Fruit fly (Drosophila melanogaster) whole organism, embryonic: ENCODE data around the gene CG3862.

ENCODE experiments used
- CG10565 ChIP-seq: fragments of 200-800 bp; sonication (Bioruptor generic); optimal IDR thresholded peaks from 3 replicates; lab custom pipeline; 2016; ENCODE audit warnings: missing biosample characterization, mild to moderate bottlenecking, missing genetic modification characterization
- CG11093 ChIP-seq: fragments of 200-800 bp; sonication (Bioruptor generic); IDR thresholded peaks from 3 replicates; pipeline ENCODE4 v1.3.6; 2022; ENCODE audit warnings: missing biosample characterization, missing genetic modification characterization
- CG11456 ChIP-seq: fragments of 200-800 bp; sonication (Bioruptor generic); IDR thresholded peaks from 3 replicates; pipeline ENCODE4 v1.3.6; 2022; ENCODE audit warnings: missing biosample characterization, missing genetic modification characterization
- CG11723 ChIP-seq: fragments of 200-800 bp; sonication (Bioruptor generic); optimal IDR thresholded peaks from 2 replicates; lab custom pipeline; 2017; ENCODE audit warnings: missing biosample characterization, mild to moderate bottlenecking, missing genetic modification characterization
- CG12155 ChIP-seq: fragments of 200-800 bp; sonication (Bioruptor generic); optimal IDR thresholded peaks from 3 replicates; lab custom pipeline; 2016; ENCODE audit warnings: missing biosample characterization, missing genetic modification characterization
- CG1233 ChIP-seq: fragments of 200-800 bp; sonication (Bioruptor generic); optimal IDR thresholded peaks from 4 replicates; lab custom pipeline; 2018; ENCODE audit warnings: missing biosample characterization, mild to moderate bottlenecking, missing genetic modification characterization
- CG14441 ChIP-seq: fragments of 200-800 bp; sonication (Bioruptor generic); IDR thresholded peaks from 2 replicates; pipeline ENCODE4 v1.3.6; 2022; ENCODE audit warnings: missing biosample characterization, missing genetic modification characterization
- CG14860 ChIP-seq: fragments of 200-800 bp; sonication (Bioruptor generic); IDR thresholded peaks from 3 replicates; pipeline ENCODE4 v1.3.6; 2022; ENCODE audit warnings: missing biosample characterization, missing genetic modification characterization; ENCODE audit not compliant: partially characterized antibody
- CG15514 ChIP-seq: fragments of 200-800 bp; sonication (Bioruptor generic); optimal IDR thresholded peaks from 3 replicates; lab custom pipeline; 2017; ENCODE audit warnings: missing biosample characterization, missing genetic modification characterization, mild to moderate bottlenecking, moderate library complexity, missing genetic modification reagents
- CG17328 ChIP-seq: fragments of 200-800 bp; sonication (Bioruptor generic); IDR thresholded peaks from 2 replicates; pipeline ENCODE4 v1.3.6; 2022; ENCODE audit warnings: missing biosample characterization, missing genetic modification characterization
- CG17385 ChIP-seq: fragments of 200-800 bp; sonication (Bioruptor generic); optimal IDR thresholded peaks from 3 replicates; lab custom pipeline; 2018; ENCODE audit warnings: missing biosample characterization, mild to moderate bottlenecking, missing genetic modification characterization
- CG17568 ChIP-seq: fragments of 200-800 bp; sonication (Bioruptor generic); optimal IDR thresholded peaks from 2 replicates; lab custom pipeline; 2018; ENCODE audit warnings: missing biosample characterization, mild to moderate bottlenecking, missing genetic modification characterization, moderate library complexity
- CG18476 ChIP-seq: fragments of 200-800 bp; sonication (Bioruptor generic); optimal IDR thresholded peaks from 2 replicates; lab custom pipeline; 2016; ENCODE audit warnings: missing biosample characterization, mild to moderate bottlenecking, missing genetic modification characterization
- CG2678 ChIP-seq: fragments of 200-800 bp; sonication (Bioruptor generic); optimal IDR thresholded peaks from 3 replicates; lab custom pipeline; 2019; ENCODE audit warnings: missing biosample characterization, mild to moderate bottlenecking, missing genetic modification characterization, moderate library complexity
- CG31224 ChIP-seq: fragments of 200-800 bp; sonication (Bioruptor generic); IDR thresholded peaks from 2 replicates; pipeline ENCODE4 v1.3.6; 2022; ENCODE audit warnings: missing biosample characterization, missing genetic modification characterization
- CG32767 ChIP-seq: fragments of 200-800 bp; sonication (Bioruptor generic); IDR thresholded peaks from 2 replicates; pipeline ENCODE4 v1.3.6; 2022; ENCODE audit warnings: missing biosample characterization, missing genetic modification characterization
- CG33557 ChIP-seq: fragments of 200-800 bp; sonication (Bioruptor generic); optimal IDR thresholded peaks from 2 replicates; lab custom pipeline; 2019; ENCODE audit warnings: missing biosample characterization, mild to moderate bottlenecking, missing genetic modification characterization, moderate library complexity
- CG4282 ChIP-seq: fragments of 200-800 bp; sonication (Bioruptor generic); optimal IDR thresholded peaks from 2 replicates; lab custom pipeline; 2016; ENCODE audit warnings: missing biosample characterization, missing genetic modification characterization
- CG4854 ChIP-seq: fragments of 200-800 bp; sonication (Bioruptor generic); optimal IDR thresholded peaks from 2 replicates; lab custom pipeline; 2016; ENCODE audit warnings: missing biosample characterization, missing genetic modification characterization, inconsistent platforms
- CG6254 ChIP-seq: fragments of 200-800 bp; sonication (Bioruptor generic); optimal IDR thresholded peaks from 3 replicates; lab custom pipeline; 2017; ENCODE audit warnings: mild to moderate bottlenecking, missing biosample characterization, missing genetic modification reagents, missing genetic modification characterization
- CG6683 ChIP-seq: fragments of 200-800 bp; sonication (Bioruptor generic); optimal IDR thresholded peaks from 2 replicates; lab custom pipeline; 2017; ENCODE audit warnings: missing biosample characterization, mild to moderate bottlenecking, missing genetic modification characterization, missing genetic modification reagents
- CG8765 ChIP-seq: fragments of 200-800 bp; sonication (Bioruptor generic); IDR thresholded peaks from 2 replicates; pipeline ENCODE4 v1.3.6; 2022; ENCODE audit warnings: missing biosample characterization, missing genetic modification characterization
- Eip74EF ChIP-seq, 2 experiments: fragments of 200-800 bp in 1 of 2; fragments of >200 bp in 1 of 2; sonication (Bioruptor generic) in 1 of 2; optimal IDR thresholded peaks; 2 replicates each; lab custom pipeline; 2017 to 2019; ENCODE audit warnings: missing biosample characterization in 2 of 2, missing genetic modification characterization in 2 of 2, mild to moderate bottlenecking in 1 of 2, moderate library complexity in 1 of 2
- Elba2 ChIP-seq: fragments of 200-800 bp; sonication (Bioruptor generic); optimal IDR thresholded peaks from 3 replicates; lab custom pipeline; 2016; ENCODE audit warnings: missing biosample characterization, missing genetic modification characterization
- Fer1 ChIP-seq: fragments of 200-800 bp; sonication (Bioruptor generic); optimal IDR thresholded peaks from 2 replicates; lab custom pipeline; 2017; ENCODE audit warnings: missing biosample characterization, mild to moderate bottlenecking, missing genetic modification characterization
- Hsf ChIP-seq: fragments of 200-800 bp; sonication (Bioruptor generic); optimal IDR thresholded peaks from 3 replicates; lab custom pipeline; 2016; ENCODE audit warnings: missing biosample characterization, missing genetic modification characterization
- Med ChIP-seq: fragments of 200-800 bp; sonication (Bioruptor generic); peaks from one replicate; lab custom pipeline; 2016; ENCODE audit warnings: missing biosample characterization, missing genetic modification characterization, mild to moderate bottlenecking, inconsistent platforms, moderate library complexity
- Nf-YA ChIP-seq: fragments of 200-800 bp; sonication (Bioruptor generic); IDR thresholded peaks from 2 replicates; pipeline ENCODE4 v1.3.6; 2022; ENCODE audit warnings: missing biosample characterization, missing genetic modification characterization
- Nf-YC ChIP-seq: fragments of 200-800 bp; optimal IDR thresholded peaks from 3 replicates; lab custom pipeline; 2019; ENCODE audit warnings: missing biosample characterization, mild to moderate bottlenecking, missing genetic modification characterization, moderate library complexity
- Oaz ChIP-seq: fragments of 200-800 bp; sonication (Bioruptor generic); IDR thresholded peaks from 2 replicates; pipeline ENCODE4 v1.3.6; 2022; ENCODE audit warnings: missing biosample characterization, missing genetic modification characterization
- Oli ChIP-seq: fragments of 200-800 bp; sonication (Bioruptor generic); optimal IDR thresholded peaks from 2 replicates; lab custom pipeline; 2018; ENCODE audit warnings: missing biosample characterization, mild to moderate bottlenecking, missing genetic modification characterization, moderate library complexity
- PHDP ChIP-seq: fragments of 200-800 bp; sonication (Bioruptor generic); optimal IDR thresholded peaks from 3 replicates; lab custom pipeline; 2018; ENCODE audit warnings: missing biosample characterization, mild to moderate bottlenecking, missing genetic modification characterization, moderate library complexity
- Ravus ChIP-seq: fragments of 200-800 bp; sonication (Bioruptor generic); IDR thresholded peaks from 2 replicates; pipeline ENCODE4 v1.3.6; 2022; ENCODE audit warnings: missing biosample characterization, missing genetic modification characterization
- Scr ChIP-seq: fragments of 200-800 bp; sonication (Bioruptor generic); IDR thresholded peaks from 2 replicates; pipeline ENCODE4 v1.3.6; 2022; ENCODE audit warnings: missing biosample characterization, missing genetic modification characterization; ENCODE audit not compliant: partially characterized antibody
- Sry-δ ChIP-seq: fragments of 200-800 bp; sonication (Bioruptor generic); optimal IDR thresholded peaks from 2 replicates; lab custom pipeline; 2016; ENCODE audit warnings: missing biosample characterization, missing genetic modification characterization
- Ssrp ChIP-seq: fragments of 200-800 bp; sonication (Bioruptor generic); optimal IDR thresholded peaks from 2 replicates; lab custom pipeline; 2018; ENCODE audit warnings: missing biosample characterization, mild to moderate bottlenecking, missing genetic modification characterization, moderate library complexity
- Xbp1 ChIP-seq: fragments of 200-800 bp; sonication (Bioruptor generic); optimal IDR thresholded peaks from 3 replicates; lab custom pipeline; 2016; ENCODE audit warnings: missing biosample characterization, mild to moderate bottlenecking, missing genetic modification characterization
- ab ChIP-seq: fragments of 200-800 bp; sonication (Bioruptor generic); optimal IDR thresholded peaks from 2 replicates; lab custom pipeline; 2016; ENCODE audit warnings: missing biosample characterization, missing genetic modification characterization
- chinmo ChIP-seq: fragments of 200-800 bp; sonication (Bioruptor generic); IDR thresholded peaks from 4 replicates; pipeline ENCODE4 v1.3.6; 2022; ENCODE audit warnings: missing biosample characterization, missing genetic modification characterization; ENCODE audit not compliant: partially characterized antibody
- danr ChIP-seq: fragments of 200-800 bp; sonication (Bioruptor generic); IDR thresholded peaks from 2 replicates; pipeline ENCODE4 v1.3.6; 2022; ENCODE audit warnings: missing biosample characterization, missing genetic modification characterization
- exex ChIP-seq: fragments of 200-800 bp; sonication (Bioruptor generic); optimal IDR thresholded peaks from 4 replicates; lab custom pipeline; 2018; ENCODE audit warnings: missing biosample characterization, mild to moderate bottlenecking, missing genetic modification characterization, moderate library complexity
- fu2 ChIP-seq: fragments of 200-800 bp; sonication (Bioruptor generic); optimal IDR thresholded peaks from 2 replicates; lab custom pipeline; 2016; ENCODE audit warnings: missing biosample characterization, missing genetic modification characterization
- hth ChIP-seq: fragments of >200 bp; optimal IDR thresholded peaks from 2 replicates; lab custom pipeline; 2017; ENCODE audit warnings: inconsistent platforms
- jing ChIP-seq: fragments of 200-800 bp; sonication (Bioruptor generic); optimal IDR thresholded peaks from 2 replicates; lab custom pipeline; 2018; ENCODE audit warnings: missing biosample characterization, mild to moderate bottlenecking, missing genetic modification characterization
- oc ChIP-seq: fragments of 200-800 bp; sonication (Bioruptor generic); optimal IDR thresholded peaks from 2 replicates; lab custom pipeline; 2018; ENCODE audit warnings: missing biosample characterization, mild to moderate bottlenecking, missing genetic modification characterization, moderate library complexity
- ranshi ChIP-seq: fragments of 200-800 bp; sonication (Bioruptor generic); IDR thresholded peaks from 2 replicates; pipeline ENCODE4 v1.3.6; 2022; ENCODE audit warnings: missing biosample characterization, missing genetic modification characterization
- scrt ChIP-seq: fragments of 200-800 bp; sonication (Bioruptor generic); optimal IDR thresholded peaks from 2 replicates; lab custom pipeline; 2018; ENCODE audit warnings: missing biosample characterization, mild to moderate bottlenecking, missing genetic modification characterization, moderate library complexity
- toy ChIP-seq: fragments of 200-800 bp; sonication (Bioruptor generic); IDR thresholded peaks from 2 replicates; pipeline ENCODE4 v1.3.6; 2022; ENCODE audit warnings: missing biosample characterization, missing genetic modification characterization
- zen2 ChIP-seq: fragments of 200-800 bp; sonication (Bioruptor generic); IDR thresholded peaks from 3 replicates; pipeline ENCODE4 v1.3.6; 2022; ENCODE audit warnings: missing biosample characterization, missing genetic modification characterization; ENCODE audit not compliant: partially characterized antibody

The CG3862 gene

DNA sequence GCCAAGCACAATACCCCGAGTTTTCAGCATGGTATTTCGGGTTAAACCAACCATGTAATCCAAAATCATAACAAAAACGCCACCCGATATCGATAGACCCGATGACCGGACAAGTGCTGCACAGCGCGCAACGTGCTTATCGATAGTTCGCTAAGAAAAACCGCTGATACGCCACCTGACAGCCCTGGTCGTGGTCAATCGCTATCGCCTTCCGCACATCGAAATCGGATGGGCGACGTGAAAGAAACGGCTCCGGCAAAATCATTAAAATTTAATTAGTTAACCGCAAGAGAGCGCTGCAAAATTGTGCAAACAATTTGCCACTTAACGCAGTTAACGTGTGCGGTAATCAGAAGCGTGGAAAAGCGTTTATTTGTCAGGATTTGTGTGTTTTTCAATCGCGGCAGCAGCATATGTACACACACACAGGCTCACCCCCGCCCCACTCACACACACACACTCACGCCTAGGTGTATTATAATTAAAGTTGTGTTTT is at the start of gene CG3862, which contains the start of gene dock (continued):
- TF ChIP-seq CG8765 (GFP tag; lab: Robert Waterston, UW) (0 out of 2 replicates have a peak, but pooled peaks have one; percentile 41), CG32767 (GFP tag; lab: Robert Waterston, UW) (0 out of 2 replicates have a peak, but pooled peaks have one; percentile 15), CG11723 (GFP tag; lab: Kevin White, UChicago) (no peak), jing (no peak), Oaz (GFP tag; lab: Robert Waterston, UW) (no peak), CG4282 (GFP tag; lab: Kevin White, UChicago) (peak; percentile 34), CG17328 (GFP tag; lab: Robert Waterston, UW) (0 out of 2 replicates have a peak, but pooled peaks have one; percentile 4), Fer1 (GFP tag; lab: Kevin White, UChicago) (peak; percentile 67), ranshi (peak; percentile 49; the same call in 1 of the 2 replicates), CG11093 (GFP tag; lab: Robert Waterston, UW) (no peak), toy (GFP tag; lab: Robert Waterston, UW) (no peak), Scr (peak; percentile 91), CG14860 (GFP tag; lab: Robert Waterston, UW) (peak; percentile 96), CG17385 (GFP tag; lab: Kevin White, UChicago) (peak; percentile 21), Xbp1 (GFP tag; lab: Kevin White, UChicago) (peak; percentile 50), CG33557 (peak; percentile 34), Oli (tag; lab: Kevin White, UChicago) (no peak), chinmo (GFP tag; lab: Robert Waterston, UW) (peak; percentile 88; the same call in 3 of the 4 replicates), Nf-YC (peak; percentile 57), CG14441 (no peak), hth (lab: Kevin White, UChicago) (no peak), CG12155 (GFP tag; lab: Kevin White, UChicago) (peak; percentile 47), scrt (GFP tag; lab: Kevin White, UChicago) (peak; percentile 20), CG6683 (GFP tag; lab: Kevin White, UChicago) (peak; percentile 29), CG17568 (GFP tag; lab: Kevin White, UChicago) (no peak), Ravus (GFP tag; lab: Robert Waterston, UW) (no peak), CG18476 (no peak), CG2678 (peak; percentile 53), CG31224 (GFP tag; lab: Robert Waterston, UW) (peak; percentile 30; the same call in 1 of the 2 replicates), CG1233 (GFP tag; lab: Kevin White, UChicago) (peak; percentile 43), fu2 (peak; percentile 28), Elba2 (GFP tag; lab: Kevin White, UChicago) (no peak), danr (GFP tag; lab: Robert Waterston, UW) (no peak), CG10565 (no peak), PHDP (tag; lab: Kevin White, UChicago) (peak; percentile 51), exex (peak; percentile 67), CG6254 (no peak), CG4854 (peak; percentile 40), Sry-δ (GFP tag; lab: Kevin White, UChicago) (peak; percentile 89), Ssrp (tag; lab: Kevin White, UChicago) (no peak), Eip74EF (GFP tag; optimal IDR thresholded peaks at IDR 0.05; lab: Kevin White, UChicago) (peak in 1 of 2 experiments; percentile 66), oc (tag; lab: Kevin White, UChicago) (peak; percentile 56), ab (GFP tag; lab: Kevin White, UChicago) (no peak), Nf-YA (GFP tag; lab: Robert Waterston, UW) (0 out of 2 replicates have a peak, but pooled peaks have one; percentile 8), zen2 (peak; percentile 97), Hsf (GFP tag; lab: Kevin White, UChicago) (peak; percentile 51), CG11456 (GFP tag; lab: Robert Waterston, UW) (peak; percentile 77), Med (GFP tag; lab: Kevin White, UChicago) (peak; percentile 97), CG15514 (GFP tag; lab: Kevin White, UChicago) (peak; percentile 72)
